Worm (Caenorhabditis elegans) whole organism, mixed stage, embryonic: Measurements from ENCODE around the gene nstp-1.

Experiments
- lsy-2 ChIP-seq: fragments of 150-350 bp; optimal IDR thresholded peaks from 2 replicates; lab custom pipeline; 2014; ENCODE audit warnings: missing biosample characterization, missing genetic modification characterization
- mep-1 ChIP-seq: fragments of 150-350 bp; optimal IDR thresholded peaks from 2 replicates; lab custom pipeline; 2017; ENCODE audit warnings: missing biosample characterization, missing genetic modification reagents, missing genetic modification characterization, inconsistent platforms
- unc-39 ChIP-seq: fragments of 150-350 bp; optimal IDR thresholded peaks from 2 replicates; lab custom pipeline; 2014; ENCODE audit warnings: missing biosample characterization, missing genetic modification characterization

DNA sequence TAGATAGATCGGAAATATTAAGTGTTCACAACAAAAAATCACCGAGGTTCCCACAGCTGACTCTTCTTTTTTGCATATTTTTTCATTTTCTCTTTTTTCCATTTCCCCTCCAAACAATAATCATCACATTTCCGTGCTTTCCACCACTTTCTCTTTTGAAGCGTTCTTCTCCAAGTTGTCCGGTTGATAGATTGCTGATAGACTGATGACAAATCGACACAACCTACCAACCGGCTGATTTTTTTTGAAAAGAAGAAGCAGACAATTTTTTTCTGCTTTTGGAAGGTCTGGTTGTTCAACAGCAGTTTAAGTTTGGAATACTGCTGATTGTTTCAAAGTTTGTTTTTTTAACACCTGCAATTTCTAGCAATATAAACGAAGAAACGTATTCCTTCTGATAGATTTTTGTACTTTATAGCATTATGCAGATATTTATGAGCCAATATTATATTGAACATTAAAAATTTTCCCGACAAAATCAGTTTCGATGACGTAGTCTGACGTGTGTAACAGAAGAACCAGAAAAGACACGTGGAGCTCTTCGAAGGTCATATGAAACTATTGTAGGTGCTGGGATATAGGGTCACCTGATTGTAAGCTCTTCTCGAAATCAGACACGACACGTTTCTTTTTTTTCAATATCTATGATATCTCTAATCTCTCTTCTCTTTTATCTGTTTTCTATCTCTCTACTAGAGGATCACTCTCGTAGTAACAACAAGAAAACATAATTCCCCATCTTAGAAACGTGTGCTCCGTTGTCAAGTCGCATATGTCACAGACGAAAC, 9.9 kb upstream of the nstp-1 start:
- no peak for TF ChIP-seq lsy-2
- no peak for TF ChIP-seq mep-1
- TF ChIP-seq unc-39 (tag; lab: Kevin White, UChicago): no peak
